Fruit fly (Drosophila melanogaster) whole organism, embryonic: ENCODE data around the gene IntS9.

Source experiments
- Abd-B ChIP-seq: fragments of 200-800 bp; sonication (Bioruptor generic); optimal IDR thresholded peaks from 2 replicates; lab custom pipeline; 2018; ENCODE audit warnings: missing biosample characterization, mild to moderate bottlenecking, missing genetic modification characterization, moderate library complexity
- CG10147 ChIP-seq: fragments of 200-800 bp; sonication (Bioruptor generic); optimal IDR thresholded peaks from 2 replicates; lab custom pipeline; 2019; ENCODE audit warnings: missing biosample characterization, mild to moderate bottlenecking, missing genetic modification characterization, moderate library complexity
- CG10274 ChIP-seq: fragments of 200-800 bp; sonication (Bioruptor generic); optimal IDR thresholded peaks from 3 replicates; lab custom pipeline; 2017; ENCODE audit warnings: missing biosample characterization, mild to moderate bottlenecking, missing genetic modification characterization
- CG10366 ChIP-seq: fragments of 200-800 bp; sonication (Bioruptor generic); IDR thresholded peaks from 2 replicates; pipeline ENCODE4 v1.3.6; 2022; ENCODE audit warnings: missing biosample characterization, missing genetic modification characterization
- CG10431 ChIP-seq: fragments of 200-800 bp; sonication (Bioruptor generic); optimal IDR thresholded peaks from 3 replicates; lab custom pipeline; 2018; ENCODE audit warnings: missing biosample characterization, mild to moderate bottlenecking, missing genetic modification characterization
- CG11504 ChIP-seq: fragments of 200-800 bp; sonication (Bioruptor generic); optimal IDR thresholded peaks from 3 replicates; lab custom pipeline; 2019; ENCODE audit warnings: missing biosample characterization, mild to moderate bottlenecking, missing genetic modification characterization, moderate library complexity
- CG12219 ChIP-seq: fragments of 200-800 bp; sonication (Bioruptor generic); optimal IDR thresholded peaks from 3 replicates; lab custom pipeline; 2018; ENCODE audit warnings: missing biosample characterization, mild to moderate bottlenecking, missing genetic modification characterization
- CG12659 ChIP-seq: fragments of 200-800 bp; sonication (Bioruptor generic); optimal IDR thresholded peaks from 3 replicates; lab custom pipeline; 2017; ENCODE audit warnings: mild to moderate bottlenecking, missing biosample characterization, missing genetic modification reagents, missing genetic modification characterization
- CG12942 ChIP-seq: fragments of 200-800 bp; sonication (Bioruptor generic); optimal IDR thresholded peaks from 3 replicates; lab custom pipeline; 2016; ENCODE audit warnings: missing biosample characterization, missing genetic modification characterization
- CG15696 ChIP-seq: fragments of 200-800 bp; sonication (Bioruptor generic); optimal IDR thresholded peaks from 2 replicates; lab custom pipeline; 2019; ENCODE audit warnings: missing biosample characterization, mild to moderate bottlenecking, missing genetic modification characterization, moderate library complexity
- CG16779 ChIP-seq: fragments of 200-800 bp; sonication (Bioruptor generic); IDR thresholded peaks from 2 replicates; pipeline ENCODE4 v1.3.6; 2022; ENCODE audit warnings: missing biosample characterization, missing genetic modification characterization
- CG17359 ChIP-seq: fragments of 200-800 bp; sonication (Bioruptor generic); optimal IDR thresholded peaks from 3 replicates; lab custom pipeline; 2018; ENCODE audit warnings: missing biosample characterization, mild to moderate bottlenecking, missing genetic modification characterization, moderate library complexity
- CG17385 ChIP-seq: fragments of 200-800 bp; sonication (Bioruptor generic); optimal IDR thresholded peaks from 3 replicates; lab custom pipeline; 2018; ENCODE audit warnings: missing biosample characterization, mild to moderate bottlenecking, missing genetic modification characterization
- CG18476 ChIP-seq: fragments of 200-800 bp; sonication (Bioruptor generic); optimal IDR thresholded peaks from 2 replicates; lab custom pipeline; 2016; ENCODE audit warnings: missing biosample characterization, mild to moderate bottlenecking, missing genetic modification characterization
- CG2875 ChIP-seq: fragments of 200-800 bp; sonication (Bioruptor generic); optimal IDR thresholded peaks from 2 replicates; lab custom pipeline; 2017; ENCODE audit warnings: missing biosample characterization, mild to moderate bottlenecking, missing genetic modification characterization, missing genetic modification reagents
- CG32767 ChIP-seq: fragments of 200-800 bp; sonication (Bioruptor generic); IDR thresholded peaks from 2 replicates; pipeline ENCODE4 v1.3.6; 2022; ENCODE audit warnings: missing biosample characterization, missing genetic modification characterization
- CG33213 ChIP-seq: fragments of 200-800 bp; sonication (Bioruptor generic); optimal IDR thresholded peaks from 3 replicates; lab custom pipeline; 2016; ENCODE audit warnings: missing biosample characterization, missing genetic modification characterization
- CG3407 ChIP-seq: fragments of 200-800 bp; sonication (Bioruptor generic); optimal IDR thresholded peaks from 2 replicates; lab custom pipeline; 2018; ENCODE audit warnings: missing biosample characterization, mild to moderate bottlenecking, missing genetic modification characterization
- CG4404 ChIP-seq: fragments of 200-800 bp; sonication (Bioruptor generic); IDR thresholded peaks from 2 replicates; pipeline ENCODE4 v1.3.6; 2022; ENCODE audit warnings: missing biosample characterization, missing genetic modification characterization
- CG4820 ChIP-seq: fragments of 200-800 bp; sonication (Bioruptor generic); optimal IDR thresholded peaks from 3 replicates; lab custom pipeline; 2016; ENCODE audit warnings: missing biosample characterization, missing genetic modification characterization
- CG6254 ChIP-seq: fragments of 200-800 bp; sonication (Bioruptor generic); optimal IDR thresholded peaks from 3 replicates; lab custom pipeline; 2017; ENCODE audit warnings: mild to moderate bottlenecking, missing biosample characterization, missing genetic modification reagents, missing genetic modification characterization
- CG6854 ChIP-seq: fragments of 200-800 bp; sonication (Bioruptor generic); optimal IDR thresholded peaks from 3 replicates; lab custom pipeline; 2017; ENCODE audit warnings: missing biosample characterization, mild to moderate bottlenecking, missing genetic modification characterization
- CG7556 ChIP-seq: fragments of 200-800 bp; sonication (Bioruptor generic); optimal IDR thresholded peaks from 2 replicates; lab custom pipeline; 2017; ENCODE audit warnings: missing biosample characterization, mild to moderate bottlenecking, missing genetic modification characterization
- CG7839 ChIP-seq: fragments of 200-800 bp; sonication (Bioruptor generic); optimal IDR thresholded peaks from 3 replicates; lab custom pipeline; 2018; ENCODE audit warnings: missing biosample characterization, mild to moderate bottlenecking, missing genetic modification characterization, moderate library complexity
- CG8388 ChIP-seq: fragments of 200-800 bp; sonication (Bioruptor generic); optimal IDR thresholded peaks from 2 replicates; lab custom pipeline; 2019; ENCODE audit warnings: missing biosample characterization, mild to moderate bottlenecking, missing genetic modification characterization, moderate library complexity
- ERR ChIP-seq: fragments of 200-800 bp; sonication (Bioruptor generic); optimal IDR thresholded peaks from 2 replicates; lab custom pipeline; 2016; ENCODE audit warnings: missing biosample characterization, missing genetic modification characterization
- Fer3 ChIP-seq: fragments of 200-800 bp; sonication (Bioruptor generic); optimal IDR thresholded peaks from 2 replicates; lab custom pipeline; 2018; ENCODE audit warnings: missing biosample characterization, mild to moderate bottlenecking, missing genetic modification characterization, moderate library complexity
- H2.0 ChIP-seq: fragments of 200-800 bp; sonication (Bioruptor generic); IDR thresholded peaks from 2 replicates; pipeline ENCODE4 v1.3.6; 2022; ENCODE audit warnings: missing biosample characterization, missing genetic modification characterization
- Mad ChIP-seq: fragments of 200-800 bp; sonication (Bioruptor generic); optimal IDR thresholded peaks from 2 replicates; lab custom pipeline; 2016; ENCODE audit warnings: missing biosample characterization, missing genetic modification characterization
- Med ChIP-seq: fragments of 200-800 bp; sonication (Bioruptor generic); peaks from one replicate; lab custom pipeline; 2016; ENCODE audit warnings: missing biosample characterization, missing genetic modification characterization, mild to moderate bottlenecking, inconsistent platforms, moderate library complexity
- NK7.1 ChIP-seq: fragments of 200-800 bp; sonication (Bioruptor generic); optimal IDR thresholded peaks from 3 replicates; lab custom pipeline; 2016; ENCODE audit warnings: missing biosample characterization, missing genetic modification characterization
- Neu2 ChIP-seq: fragments of 200-800 bp; sonication (Bioruptor generic); optimal IDR thresholded peaks from 3 replicates; lab custom pipeline; 2016; ENCODE audit warnings: missing biosample characterization, missing genetic modification characterization, borderline replicate concordance
- Sin3A ChIP-seq: fragments of >200 bp; optimal IDR thresholded peaks from 2 replicates; lab custom pipeline; 2018
- Sry-δ ChIP-seq: fragments of 200-800 bp; sonication (Bioruptor generic); optimal IDR thresholded peaks from 2 replicates; lab custom pipeline; 2016; ENCODE audit warnings: missing biosample characterization, missing genetic modification characterization
- bbx ChIP-seq: fragments of 200-800 bp; sonication (Bioruptor generic); IDR thresholded peaks from 2 replicates; pipeline ENCODE4 v1.3.6; 2022; ENCODE audit warnings: missing biosample characterization, missing genetic modification characterization; ENCODE audit not compliant: partially characterized antibody
- bowl ChIP-seq: fragments of 200-800 bp; sonication (Bioruptor generic); IDR thresholded peaks from 2 replicates; pipeline ENCODE4 v1.3.6; 2022; ENCODE audit warnings: missing biosample characterization, missing genetic modification characterization
- cato ChIP-seq: fragments of 200-800 bp; sonication (Bioruptor generic); optimal IDR thresholded peaks from 2 replicates; lab custom pipeline; 2016; ENCODE audit warnings: missing biosample characterization, missing genetic modification characterization, borderline replicate concordance
- chm ChIP-seq: fragments of 200-800 bp; sonication (Bioruptor generic); IDR thresholded peaks from 2 replicates; pipeline ENCODE4 v1.3.6; 2022; ENCODE audit warnings: missing biosample characterization, missing genetic modification characterization
- dati ChIP-seq: fragments of 200-800 bp; sonication (Bioruptor generic); IDR thresholded peaks from 2 replicates; pipeline ENCODE4 v1.3.6; 2022; ENCODE audit warnings: missing biosample characterization, missing genetic modification characterization
- gcm2 ChIP-seq: fragments of 200-800 bp; sonication (Bioruptor generic); optimal IDR thresholded peaks from 2 replicates; lab custom pipeline; 2016; ENCODE audit warnings: missing biosample characterization, missing genetic modification characterization
- grau ChIP-seq: fragments of 200-800 bp; optimal IDR thresholded peaks from 3 replicates; lab custom pipeline; 2019; ENCODE audit warnings: missing biosample characterization, mild to moderate bottlenecking, missing genetic modification characterization, moderate library complexity
- kah ChIP-seq: fragments of 200-800 bp; sonication (Bioruptor generic); optimal IDR thresholded peaks from 2 replicates; lab custom pipeline; 2018; ENCODE audit warnings: missing biosample characterization, mild to moderate bottlenecking, missing genetic modification characterization
- kni ChIP-seq: fragments of 200-800 bp; sonication (Bioruptor generic); optimal IDR thresholded peaks from 3 replicates; lab custom pipeline; 2017; ENCODE audit warnings: mild to moderate bottlenecking, missing biosample characterization, missing genetic modification reagents, missing genetic modification characterization
- lbe ChIP-seq: fragments of 200-800 bp; sonication (Bioruptor generic); optimal IDR thresholded peaks from 2 replicates; lab custom pipeline; 2016; ENCODE audit warnings: missing biosample characterization, mild to moderate bottlenecking, missing genetic modification characterization
- nau ChIP-seq: fragments of 200-800 bp; sonication (Bioruptor generic); optimal IDR thresholded peaks from 3 replicates; lab custom pipeline; 2017; ENCODE audit warnings: missing biosample characterization, mild to moderate bottlenecking, missing genetic modification characterization, missing genetic modification reagents
- onecut ChIP-seq: fragments of 200-800 bp; sonication (Bioruptor generic); IDR thresholded peaks from 2 replicates; pipeline ENCODE4 v1.3.6; 2022; ENCODE audit warnings: missing biosample characterization, missing genetic modification characterization
- pita ChIP-seq: fragments of 200-800 bp; sonication (Bioruptor generic); optimal IDR thresholded peaks from 2 replicates; lab custom pipeline; 2017; ENCODE audit warnings: missing biosample characterization, mild to moderate bottlenecking, missing genetic modification characterization
- psq ChIP-seq: fragments of 200-800 bp; sonication (Bioruptor generic); optimal IDR thresholded peaks from 2 replicates; lab custom pipeline; 2017; ENCODE audit warnings: missing biosample characterization, missing genetic modification characterization
- rib ChIP-seq: fragments of 200-800 bp; sonication (Bioruptor generic); IDR thresholded peaks from 2 replicates; pipeline ENCODE4 v1.3.6; 2022; ENCODE audit warnings: missing biosample characterization, missing genetic modification characterization
- so ChIP-seq: fragments of 200-800 bp; sonication (Bioruptor generic); IDR thresholded peaks from 3 replicates; pipeline ENCODE4 v1.3.6; 2022; ENCODE audit warnings: missing biosample characterization, missing genetic modification characterization
- unc-4 ChIP-seq: fragments of 200-800 bp; sonication (Bioruptor generic); IDR thresholded peaks from 2 replicates; pipeline ENCODE4 v1.3.6; 2022; ENCODE audit warnings: missing biosample characterization, missing genetic modification characterization; ENCODE audit not compliant: partially characterized antibody

IntS9 gene

dm6 chr3L:16105528-16105927, at the start of gene IntS9, which contains the start of gene CG43295 (continued):
- peak; percentile 74 for TF ChIP-seq Abd-B (GFP tag; lab: Kevin White, UChicago)
- no peak for TF ChIP-seq CG10431 (GFP tag; lab: Kevin White, UChicago)
- peak; percentile 98 for TF ChIP-seq Med
- peak; percentile 69 for TF ChIP-seq CG17385 (GFP tag; lab: Kevin White, UChicago)
- no peak for TF ChIP-seq CG7556 (GFP tag; lab: Kevin White, UChicago)
- peak; percentile 69 for TF ChIP-seq CG12219 (GFP tag; lab: Kevin White, UChicago)
- TF ChIP-seq onecut (GFP tag; lab: Robert Waterston, UW) = peak; percentile 47
- peak; percentile 77 for TF ChIP-seq CG4404 (GFP tag; lab: Robert Waterston, UW)
- TF ChIP-seq bowl (GFP tag; lab: Robert Waterston, UW) = peak; percentile 36; the same call in 1 of the 2 replicates
- peak; percentile 85 for TF ChIP-seq CG4820 (GFP tag; lab: Kevin White, UChicago)
- peak; percentile 61 for TF ChIP-seq Sry-δ (GFP tag; lab: Kevin White, UChicago)
- TF ChIP-seq CG2875 (GFP tag; lab: Kevin White, UChicago) = peak; percentile 73
- TF ChIP-seq CG10147 (GFP tag; lab: Kevin White, UChicago) = no peak
- TF ChIP-seq Neu2 = peak; percentile 74
- TF ChIP-seq pita (GFP tag; lab: Kevin White, UChicago) = no peak
- peak; percentile 65 for TF ChIP-seq CG15696
- peak; percentile 91 for TF ChIP-seq chm
- TF ChIP-seq CG12659 (GFP tag; lab: Kevin White, UChicago) = peak; percentile 71
- TF ChIP-seq CG16779 (GFP tag; lab: Robert Waterston, UW) = peak; percentile 73; the same call in 1 of the 2 replicates
- TF ChIP-seq CG10366 (GFP tag; lab: Robert Waterston, UW) = peak; percentile 79
- TF ChIP-seq lbe = peak; percentile 77
- TF ChIP-seq CG11504 (tag; lab: Kevin White, UChicago) = no peak
- peak; percentile 34 for TF ChIP-seq kah (GFP tag; lab: Kevin White, UChicago)
- TF ChIP-seq CG17359 (tag; lab: Kevin White, UChicago) = peak; percentile 73
- peak; percentile 71 for TF ChIP-seq ERR (GFP tag; lab: Kevin White, UChicago)
- peak; percentile 5 for TF ChIP-seq CG6854 (GFP tag; lab: Kevin White, UChicago)
- TF ChIP-seq CG12942 (GFP tag; lab: Kevin White, UChicago) = peak; percentile 83
- TF ChIP-seq Mad (GFP tag; lab: Kevin White, UChicago) = peak; percentile 86
- TF ChIP-seq psq = peak; percentile 25
- peak; percentile 81 for TF ChIP-seq CG32767
- TF ChIP-seq cato (GFP tag; lab: Kevin White, UChicago) = peak; percentile 67
- peak; percentile 83 for TF ChIP-seq CG18476 (GFP tag; lab: Kevin White, UChicago)
- no peak for TF ChIP-seq CG7839 (tag; lab: Kevin White, UChicago)
- peak; percentile 84 for TF ChIP-seq H2.0 (GFP tag; lab: Robert Waterston, UW)
- TF ChIP-seq CG10274 (GFP tag; lab: Kevin White, UChicago) = peak; percentile 39
- peak; percentile 69; the same call in 2 of the 3 replicates for TF ChIP-seq so (GFP tag; lab: Robert Waterston, UW)
- TF ChIP-seq Fer3 (tag; lab: Kevin White, UChicago) = peak; percentile 74
- TF ChIP-seq grau (tag; lab: Kevin White, UChicago) = no peak
- TF ChIP-seq rib (GFP tag; lab: Robert Waterston, UW) = peak; percentile 40; the same call in 1 of the 2 replicates
- peak; percentile 75 for TF ChIP-seq gcm2 (GFP tag; lab: Kevin White, UChicago)
- TF ChIP-seq unc-4 (GFP tag; lab: Robert Waterston, UW) = no peak
- TF ChIP-seq NK7.1 (GFP tag; lab: Kevin White, UChicago) = peak; percentile 62
- TF ChIP-seq CG3407 (GFP tag; lab: Kevin White, UChicago) = no peak
- TF ChIP-seq CG8388 = peak; percentile 79
- TF ChIP-seq dati (GFP tag; lab: Robert Waterston, UW) = peak; percentile 82
- TF ChIP-seq CG33213 = peak; percentile 77
- peak; percentile 47 for TF ChIP-seq CG6254 (GFP tag; lab: Kevin White, UChicago)
- no peak for TF ChIP-seq bbx (GFP tag; lab: Robert Waterston, UW)
- TF ChIP-seq Sin3A = peak; percentile 39
- no peak for TF ChIP-seq kni (GFP tag; lab: Kevin White, UChicago)
- no peak for TF ChIP-seq nau
